Worm (Caenorhabditis elegans) whole organism, late embryonic: ENCODE measurements around the gene sqv-8.

ENCODE experiments used
- pha-4 ChIP-seq: fragments of 150-350 bp; optimal IDR thresholded peaks from 2 replicates; lab custom pipeline; 2018; ENCODE audit warnings: missing biosample characterization, missing genetic modification reagents, missing genetic modification characterization
- rnt-1 ChIP-seq: sonication (generic microtip); optimal IDR thresholded peaks from 2 replicates; lab custom pipeline; 2016; ENCODE audit warnings: missing genetic modification characterization, missing compliant biosample characterization
- unc-3 ChIP-seq, 2 experiments: fragments of 200-800 bp in 1 of 2; sonication (Bioruptor generic) in 1 of 2; sonication (generic microtip) in 1 of 2; conservative IDR thresholded peaks in 1 of 2; optimal IDR thresholded peaks in 1 of 2; 2 replicates each; pipeline versions ENCODE4 v1.3.6 to Lab custom; 2016 to 2022; ENCODE audit warnings: missing compliant biosample characterization in 2 of 2, missing genetic modification characterization in 2 of 2, missing genetic modification reagents in 1 of 2

DNA sequence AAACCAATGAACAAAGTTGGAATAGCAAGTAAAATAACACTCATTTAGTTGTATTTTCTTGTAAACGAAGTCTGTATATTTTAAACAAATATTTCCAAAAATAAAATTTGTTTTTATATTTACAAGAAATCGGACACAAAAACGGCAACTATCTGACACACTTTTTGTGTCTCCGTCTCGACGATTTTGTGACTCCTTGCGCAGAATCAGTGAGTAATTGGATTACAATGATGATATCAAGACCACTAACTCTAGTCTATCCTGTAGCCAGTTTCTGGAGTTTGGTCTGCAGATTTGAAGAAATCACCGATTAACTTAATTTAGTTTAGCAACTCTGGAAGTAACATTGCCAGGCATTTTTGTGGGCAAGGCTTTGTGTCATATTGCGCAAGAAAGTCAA lies 16.0 kb downstream of the sqv-8 start, which contains the start of gene cyp-13A10:
- TF ChIP-seq rnt-1 (no peak), pha-4 (tag; lab: Kevin White, UChicago) (no peak), unc-3 (GFP tag; conservative IDR thresholded peaks at IDR 0.05; lab: Robert Waterston, UW) (no peak), unc-3 (tag; optimal IDR thresholded peaks at IDR 0.05; lab: Kevin White, UChicago) (no peak)
